Worm (Caenorhabditis elegans): ENCODE results near the gene Y46G5A.36.

Gene Y46G5A.36

ce11 chrII:12806602-12807182 lies 16.8 kb upstream of the Y46G5A.36 start, which contains the start of gene spds-1:
Gene spds-1, plus strand, starts transcription at chrII:12806899.
- TF ChIP-seq nhr-80 (tag; optimal IDR thresholded peaks at IDR 0.05) (peak; percentile 28), zfh-2 (GFP tag; conservative IDR thresholded peaks at IDR 0.05) (peak; percentile 68), fkh-3 (tag; optimal IDR thresholded peaks at IDR 0.05) (no peak), egl-18 (GFP tag; IDR thresholded peaks at IDR 0.05) (no peak), attf-6 (GFP tag; IDR thresholded peaks at IDR 0.05) (no peak), mcd-1 (GFP tag; IDR thresholded peaks at IDR 0.05) (no peak)

- TF ChIP-seq F39B2.1 (GFP tag; IDR thresholded peaks at IDR 0.05) (no peak), nhr-80 (tag; optimal IDR thresholded peaks at IDR 0.05) (no peak), xnd-1 (tag; optimal IDR thresholded peaks at IDR 0.05) (peak; percentile 92), lin-26 (GFP tag; IDR thresholded peaks at IDR 0.05) (no peak), mcd-1 (GFP tag; IDR thresholded peaks at IDR 0.05) (0 out of 2 replicates have a peak, but pooled peaks have one; percentile 17), F10E7.11 (tag; optimal IDR thresholded peaks at IDR 0.05) (no peak), let-526 (GFP tag; IDR thresholded peaks at IDR 0.05) (no peak), nfya-1 (tag; optimal IDR thresholded peaks at IDR 0.05; ENCODE audit: borderline replicate concordance, insufficient read depth) (no peak), ztf-22 (GFP tag; optimal IDR thresholded peaks at IDR 0.05) (no peak), ZK185.1 (tag; optimal IDR thresholded peaks at IDR 0.05; ENCODE audit: poor library complexity, severe bottlenecking) (no peak), tbp1 (GFP tag; optimal IDR thresholded peaks at IDR 0.05) (peak; percentile 17), ceh-91 (GFP tag; IDR thresholded peaks at IDR 0.05) (peak; percentile 63; the same call in 1 of the 2 replicates), ztf-6 (GFP tag; IDR thresholded peaks at IDR 0.05) (no peak), akir-1 (GFP tag; optimal IDR thresholded peaks at IDR 0.05) (no peak), let-607 (tag; optimal IDR thresholded peaks at IDR 0.05) (no peak), snpc-4 (GFP tag; optimal IDR thresholded peaks at IDR 0.05) (no peak), snpc-4 (tag; optimal IDR thresholded peaks at IDR 0.05) (peak in 1 of 4 experiments; percentile 15), lag-1 (GFP tag; IDR thresholded peaks at IDR 0.05) (no peak), snpc-3.4 (tag; optimal IDR thresholded peaks at IDR 0.05) (peak; percentile 40), nhr-120 (GFP tag; IDR thresholded peaks at IDR 0.05) (no peak), T07F8.4 (tag; optimal IDR thresholded peaks at IDR 0.05) (no peak), lsl-1 (GFP tag; optimal IDR thresholded peaks at IDR 0.05) (peak; percentile 99), F55B11.4 (tag; optimal IDR thresholded peaks at IDR 0.05; ENCODE audit: borderline replicate concordance, insufficient read depth) (no peak), B0035.1 (tag; optimal IDR thresholded peaks at IDR 0.05) (no peak), ceh-27 (GFP tag; optimal IDR thresholded peaks at IDR 0.05) (no peak), snpc-1.3 (tag; optimal IDR thresholded peaks at IDR 0.05; ENCODE audit: insufficient read depth) (no peak), repo-1 (tag; optimal IDR thresholded peaks at IDR 0.05) (no peak), ets-4 (GFP tag; optimal IDR thresholded peaks at IDR 0.05) (no peak), sptf-2 (GFP tag; optimal IDR thresholded peaks at IDR 0.05) (no peak), F37B4.10 (GFP tag; IDR thresholded peaks at IDR 0.05) (no peak), lsy-27 (tag; optimal IDR thresholded peaks at IDR 0.05; ENCODE audit: borderline replicate concordance, insufficient read depth) (no peak), D2030.7 (GFP tag; IDR thresholded peaks at IDR 0.05) (peak; percentile 22; the same call in 1 of the 2 replicates), egl-18 (GFP tag; IDR thresholded peaks at IDR 0.05) (no peak), lin-54 (GFP tag; optimal IDR thresholded peaks at IDR 0.05) (peak; percentile 27), atf-7 (tag; optimal IDR thresholded peaks at IDR 0.05) (no peak), hmg-1.2 (GFP tag; IDR thresholded peaks at IDR 0.05) (0 out of 2 replicates have a peak, but pooled peaks have one; percentile 7), Y95B8A.8 (GFP tag; IDR thresholded peaks at IDR 0.05) (no peak), tbx-9 (tag; optimal IDR thresholded peaks at IDR 0.05; ENCODE audit: borderline replicate concordance) (no peak), Y79H2A.3 (GFP tag; conservative IDR thresholded peaks at IDR 0.05) (no peak), madf-6 (GFP tag; IDR thresholded peaks at IDR 0.05) (peak; percentile 90), pbrm-1 (GFP tag; IDR thresholded peaks at IDR 0.05) (0 out of 2 replicates have a peak, but pooled peaks have one; percentile 15), dpl-1 (GFP tag; optimal IDR thresholded peaks at IDR 0.05) (no peak)
These were observed 14.7 kb upstream of the Y46G5A.36 start for ce11 chrII:12808746-12809145.

Measured in whole organism, young adult.